Fruit fly (Drosophila melanogaster) whole organism, embryonic: ENCODE data around the gene Dh31.
A peak's percentile ranks its signal among the peaks of the same experiment; 100 is the strongest.

ENCODE experiments used
- CG10366 ChIP-seq: fragments of 200-800 bp; sonication (Bioruptor generic); IDR thresholded peaks from 2 replicates; pipeline ENCODE4 v1.3.6; 2022; ENCODE audit warnings: missing biosample characterization, missing genetic modification characterization
- CG10543 ChIP-seq: fragments of 200-800 bp; sonication (Bioruptor generic); optimal IDR thresholded peaks from 3 replicates; lab custom pipeline; 2017; ENCODE audit warnings: missing biosample characterization, mild to moderate bottlenecking, missing genetic modification characterization, moderate library complexity
- CG11398 ChIP-seq: fragments of 200-800 bp; sonication (Bioruptor generic); optimal IDR thresholded peaks from 2 replicates; lab custom pipeline; 2016; ENCODE audit warnings: missing biosample characterization, missing genetic modification characterization
- CG12155 ChIP-seq: fragments of 200-800 bp; sonication (Bioruptor generic); optimal IDR thresholded peaks from 3 replicates; lab custom pipeline; 2016; ENCODE audit warnings: missing biosample characterization, missing genetic modification characterization
- CG15011 ChIP-seq: fragments of 200-800 bp; sonication (Bioruptor generic); optimal IDR thresholded peaks from 3 replicates; lab custom pipeline; 2018; ENCODE audit warnings: missing biosample characterization, mild to moderate bottlenecking, missing genetic modification characterization
- CG16779 ChIP-seq: fragments of 200-800 bp; sonication (Bioruptor generic); IDR thresholded peaks from 2 replicates; pipeline ENCODE4 v1.3.6; 2022; ENCODE audit warnings: missing biosample characterization, missing genetic modification characterization
- CG16813 ChIP-seq: fragments of 200-800 bp; sonication (Bioruptor generic); IDR thresholded peaks from 3 replicates; pipeline ENCODE4 v1.3.6; 2022; ENCODE audit warnings: missing biosample characterization, missing genetic modification characterization; ENCODE audit not compliant: partially characterized antibody
- CG17186 ChIP-seq: fragments of 200-800 bp; sonication (Bioruptor generic); optimal IDR thresholded peaks from 3 replicates; lab custom pipeline; 2017; ENCODE audit warnings: missing biosample characterization, missing genetic modification reagents, missing genetic modification characterization
- CG17802 ChIP-seq: fragments of 200-800 bp; sonication (Bioruptor generic); optimal IDR thresholded peaks from 2 replicates; lab custom pipeline; 2018; ENCODE audit warnings: missing biosample characterization, mild to moderate bottlenecking, missing genetic modification characterization, moderate library complexity
- CG18476 ChIP-seq: fragments of 200-800 bp; sonication (Bioruptor generic); optimal IDR thresholded peaks from 2 replicates; lab custom pipeline; 2016; ENCODE audit warnings: missing biosample characterization, mild to moderate bottlenecking, missing genetic modification characterization
- CG2116 ChIP-seq: fragments of 200-800 bp; sonication (Bioruptor generic); optimal IDR thresholded peaks from 3 replicates; lab custom pipeline; 2018; ENCODE audit warnings: missing biosample characterization, mild to moderate bottlenecking, missing genetic modification characterization
- CG43689 ChIP-seq: fragments of 200-800 bp; sonication (Bioruptor generic); IDR thresholded peaks from 2 replicates; pipeline ENCODE4 v1.3.6; 2022; ENCODE audit warnings: missing biosample characterization, missing genetic modification characterization
- CG4707 ChIP-seq: fragments of 200-800 bp; sonication (Bioruptor generic); optimal IDR thresholded peaks from 2 replicates; lab custom pipeline; 2018; ENCODE audit warnings: missing biosample characterization, mild to moderate bottlenecking, missing genetic modification characterization, moderate library complexity
- CG8281 ChIP-seq: fragments of 200-800 bp; sonication (Bioruptor generic); optimal IDR thresholded peaks from 2 replicates; lab custom pipeline; 2018; ENCODE audit warnings: missing biosample characterization, mild to moderate bottlenecking, missing genetic modification characterization, moderate library complexity
- CG8388 ChIP-seq: fragments of 200-800 bp; sonication (Bioruptor generic); optimal IDR thresholded peaks from 2 replicates; lab custom pipeline; 2019; ENCODE audit warnings: missing biosample characterization, mild to moderate bottlenecking, missing genetic modification characterization, moderate library complexity
- CG8765 ChIP-seq: fragments of 200-800 bp; sonication (Bioruptor generic); IDR thresholded peaks from 2 replicates; pipeline ENCODE4 v1.3.6; 2022; ENCODE audit warnings: missing biosample characterization, missing genetic modification characterization
- Chrac-16 ChIP-seq: fragments of 200-800 bp; sonication (Bioruptor generic); optimal IDR thresholded peaks from 3 replicates; lab custom pipeline; 2016; ENCODE audit warnings: missing biosample characterization, missing genetic modification characterization
- Gsc ChIP-seq: fragments of 200-800 bp; sonication (Bioruptor generic); IDR thresholded peaks from 2 replicates; pipeline ENCODE4 v1.3.6; 2022; ENCODE audit warnings: missing biosample characterization, missing genetic modification characterization
- H2.0 ChIP-seq: fragments of 200-800 bp; sonication (Bioruptor generic); IDR thresholded peaks from 2 replicates; pipeline ENCODE4 v1.3.6; 2022; ENCODE audit warnings: missing biosample characterization, missing genetic modification characterization
- HLH3B ChIP-seq: fragments of 200-800 bp; sonication (Bioruptor generic); IDR thresholded peaks from 2 replicates; pipeline ENCODE4 v1.3.6; 2022; ENCODE audit warnings: missing biosample characterization, missing genetic modification characterization
- Myb ChIP-seq: fragments of 200-800 bp; sonication (Bioruptor generic); optimal IDR thresholded peaks from 2 replicates; lab custom pipeline; 2016; ENCODE audit warnings: missing biosample characterization, missing genetic modification characterization
- NC2α ChIP-seq: fragments of 200-800 bp; sonication (Bioruptor generic); optimal IDR thresholded peaks from 2 replicates; lab custom pipeline; 2016; ENCODE audit warnings: missing biosample characterization, missing genetic modification characterization
- Opbp ChIP-seq: fragments of 200-800 bp; sonication (Bioruptor generic); IDR thresholded peaks from 3 replicates; pipeline ENCODE4 v1.3.6; 2022; ENCODE audit warnings: missing biosample characterization, missing genetic modification characterization; ENCODE audit not compliant: partially characterized antibody
- Optix ChIP-seq: fragments of 200-800 bp; sonication (Bioruptor generic); IDR thresholded peaks from 3 replicates; pipeline ENCODE4 v1.3.6; 2022; ENCODE audit warnings: missing biosample characterization, missing genetic modification characterization
- Scr ChIP-seq: fragments of 200-800 bp; sonication (Bioruptor generic); IDR thresholded peaks from 2 replicates; pipeline ENCODE4 v1.3.6; 2022; ENCODE audit warnings: missing biosample characterization, missing genetic modification characterization; ENCODE audit not compliant: partially characterized antibody
- Spps ChIP-seq: fragments of 200-800 bp; sonication (Bioruptor generic); optimal IDR thresholded peaks from 2 replicates; lab custom pipeline; 2018; ENCODE audit warnings: missing biosample characterization, mild to moderate bottlenecking, missing genetic modification characterization
- ac ChIP-seq: fragments of 200-800 bp; sonication (Bioruptor generic); optimal IDR thresholded peaks from 3 replicates; lab custom pipeline; 2017; ENCODE audit warnings: missing biosample characterization, mild to moderate bottlenecking, missing genetic modification characterization
- bowl ChIP-seq: fragments of 200-800 bp; sonication (Bioruptor generic); IDR thresholded peaks from 2 replicates; pipeline ENCODE4 v1.3.6; 2022; ENCODE audit warnings: missing biosample characterization, missing genetic modification characterization
- btn ChIP-seq: fragments of 200-800 bp; sonication (Bioruptor generic); optimal IDR thresholded peaks from 2 replicates; lab custom pipeline; 2016; ENCODE audit warnings: missing biosample characterization, missing genetic modification characterization
- ci ChIP-seq: fragments of 200-800 bp; sonication (Bioruptor generic); IDR thresholded peaks from 3 replicates; pipeline ENCODE4 v1.3.6; 2022; ENCODE audit warnings: missing biosample characterization, missing genetic modification characterization
- ems ChIP-seq: fragments of 200-800 bp; sonication (Bioruptor generic); optimal IDR thresholded peaks from 3 replicates; lab custom pipeline; 2016; ENCODE audit warnings: missing biosample characterization, missing genetic modification characterization
- fd102C ChIP-seq: fragments of 200-800 bp; sonication (Bioruptor generic); optimal IDR thresholded peaks from 2 replicates; lab custom pipeline; 2018; ENCODE audit warnings: missing biosample characterization, mild to moderate bottlenecking, missing genetic modification characterization, moderate library complexity
- gem ChIP-seq: fragments of 200-800 bp; sonication (Bioruptor generic); optimal IDR thresholded peaks from 2 replicates; lab custom pipeline; 2019; ENCODE audit warnings: missing biosample characterization, mild to moderate bottlenecking, missing genetic modification characterization, moderate library complexity
- grau ChIP-seq: fragments of 200-800 bp; optimal IDR thresholded peaks from 3 replicates; lab custom pipeline; 2019; ENCODE audit warnings: missing biosample characterization, mild to moderate bottlenecking, missing genetic modification characterization, moderate library complexity
- hkb ChIP-seq, 2 experiments: fragments of 200-800 bp in 1 of 2; fragments of >200 bp in 1 of 2; sonication (Bioruptor generic) in 1 of 2; IDR thresholded peaks in 1 of 2; optimal IDR thresholded peaks in 1 of 2; 2 replicates each; pipeline versions ENCODE4 v1.3.6 to Lab custom; 2017 to 2022; ENCODE audit warnings: missing biosample characterization in 1 of 2, missing genetic modification characterization in 1 of 2
- inv ChIP-seq: fragments of 200-800 bp; sonication (Bioruptor generic); IDR thresholded peaks from 2 replicates; pipeline ENCODE4 v1.3.6; 2022; ENCODE audit warnings: missing biosample characterization, missing genetic modification characterization; ENCODE audit not compliant: partially characterized antibody
- jing ChIP-seq: fragments of 200-800 bp; sonication (Bioruptor generic); optimal IDR thresholded peaks from 2 replicates; lab custom pipeline; 2018; ENCODE audit warnings: missing biosample characterization, mild to moderate bottlenecking, missing genetic modification characterization
- lab ChIP-seq: fragments of 200-800 bp; sonication (Bioruptor generic); optimal IDR thresholded peaks from 3 replicates; lab custom pipeline; 2017; ENCODE audit warnings: missing biosample characterization, missing genetic modification characterization, mild to moderate bottlenecking, moderate library complexity, missing genetic modification reagents
- mam ChIP-seq: fragments of 200-800 bp; sonication (Bioruptor generic); optimal IDR thresholded peaks from 3 replicates; lab custom pipeline; 2016; ENCODE audit warnings: missing biosample characterization, missing genetic modification characterization
- mld ChIP-seq: fragments of 200-800 bp; sonication (Bioruptor generic); IDR thresholded peaks from 3 replicates; pipeline ENCODE4 v1.3.6; 2022; ENCODE audit warnings: missing biosample characterization, missing genetic modification characterization; ENCODE audit not compliant: partially characterized antibody
- odd ChIP-seq: fragments of 200-800 bp; sonication (Bioruptor generic); optimal IDR thresholded peaks from 2 replicates; lab custom pipeline; 2017; ENCODE audit warnings: missing biosample characterization, mild to moderate bottlenecking, missing genetic modification characterization
- p53 ChIP-seq: fragments of 200-800 bp; sonication (Bioruptor generic); optimal IDR thresholded peaks from 2 replicates; lab custom pipeline; 2016; ENCODE audit warnings: missing biosample characterization, missing genetic modification characterization
- phol ChIP-seq: fragments of 200-800 bp; sonication (Bioruptor generic); optimal IDR thresholded peaks from 3 replicates; lab custom pipeline; 2018; ENCODE audit warnings: missing biosample characterization, mild to moderate bottlenecking, missing genetic modification characterization, moderate library complexity
- row ChIP-seq: fragments of 200-800 bp; sonication (Bioruptor generic); IDR thresholded peaks from 3 replicates; pipeline ENCODE4 v1.3.6; 2022; ENCODE audit warnings: missing biosample characterization, missing genetic modification characterization
- sqz ChIP-seq: fragments of 200-800 bp; sonication (Bioruptor generic); optimal IDR thresholded peaks from 3 replicates; lab custom pipeline; 2018; ENCODE audit warnings: missing biosample characterization, mild to moderate bottlenecking, missing genetic modification characterization
- stwl ChIP-seq: fragments of 200-800 bp; sonication (Bioruptor generic); optimal IDR thresholded peaks from 3 replicates; lab custom pipeline; 2018; ENCODE audit warnings: missing biosample characterization, mild to moderate bottlenecking, missing genetic modification characterization, moderate library complexity
- tx ChIP-seq: fragments of 200-800 bp; sonication (Bioruptor generic); optimal IDR thresholded peaks from 2 replicates; lab custom pipeline; 2016; ENCODE audit warnings: missing biosample characterization, missing genetic modification characterization
- wek ChIP-seq: fragments of 200-800 bp; sonication (Bioruptor generic); optimal IDR thresholded peaks from 3 replicates; lab custom pipeline; 2018; ENCODE audit warnings: missing biosample characterization, mild to moderate bottlenecking, missing genetic modification characterization, moderate library complexity
- z ChIP-seq: fragments of 200-800 bp; sonication (Bioruptor generic); IDR thresholded peaks from 3 replicates; pipeline ENCODE4 v1.3.6; 2022; ENCODE audit warnings: missing biosample characterization, missing genetic modification characterization

Gene Dh31

DNA sequence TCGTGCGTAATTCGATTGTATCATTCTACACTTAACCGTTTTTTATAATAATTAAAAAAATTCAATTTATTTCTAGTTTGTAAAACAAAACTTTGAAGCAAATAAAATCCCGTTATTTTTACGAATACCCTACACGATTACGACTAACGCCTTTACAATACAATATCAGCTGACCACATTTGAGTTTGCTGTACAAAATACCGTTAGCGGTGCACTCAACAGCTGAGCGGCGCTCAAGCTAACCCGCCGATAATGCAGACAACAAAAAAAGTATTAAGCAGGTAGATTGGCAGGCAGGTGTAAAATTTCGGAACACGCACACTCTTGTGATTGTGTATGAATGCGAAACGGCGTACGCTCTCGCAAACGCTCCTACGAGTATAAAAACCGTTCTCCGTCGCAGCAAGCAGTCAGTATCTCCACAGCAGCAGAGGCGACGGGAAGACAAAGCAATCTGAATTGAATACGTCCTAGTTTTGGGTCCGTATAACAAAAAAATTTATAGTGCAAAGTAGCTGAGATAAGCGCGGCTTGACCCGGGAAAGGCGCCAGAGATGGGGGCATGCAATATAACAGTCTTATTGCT lies 15.2 kb upstream of the Dh31 start, which contains the start of gene Acer (continued):
- TF ChIP-seq CG8388 (GFP tag; lab: Kevin White, UChicago): no peak
- 0 out of 3 replicates have a peak, but pooled peaks have one; percentile 57 for TF ChIP-seq ci (GFP tag; lab: Robert Waterston, UW)
- TF ChIP-seq CG15011: no peak
- TF ChIP-seq CG43689 (GFP tag; lab: Robert Waterston, UW): no peak
- TF ChIP-seq fd102C (GFP tag; lab: Kevin White, UChicago): no peak
- TF ChIP-seq CG12155 (GFP tag; lab: Kevin White, UChicago): no peak
- TF ChIP-seq Spps (tag; lab: Kevin White, UChicago): no peak
- no peak for TF ChIP-seq Chrac-16
- TF ChIP-seq mld (GFP tag; lab: Robert Waterston, UW): no peak
- no peak for TF ChIP-seq mam (GFP tag; lab: Kevin White, UChicago)
- no peak for TF ChIP-seq bowl (GFP tag; lab: Robert Waterston, UW)
- TF ChIP-seq CG2116 (GFP tag; lab: Kevin White, UChicago): peak; percentile 39
- TF ChIP-seq CG8765: no peak
- no peak for TF ChIP-seq gem (tag; lab: Kevin White, UChicago)
- no peak for TF ChIP-seq inv (GFP tag; lab: Robert Waterston, UW)
- no peak for TF ChIP-seq ems
- no peak for TF ChIP-seq CG16779 (GFP tag; lab: Robert Waterston, UW)
- peak; percentile 42; the same call in 2 of the 3 replicates for TF ChIP-seq Opbp (GFP tag; lab: Robert Waterston, UW)
- TF ChIP-seq H2.0 (GFP tag; lab: Robert Waterston, UW): 0 out of 2 replicates have a peak, but pooled peaks have one; percentile 17
- TF ChIP-seq ac: peak; percentile 78
- peak; percentile 24 for TF ChIP-seq p53
- TF ChIP-seq CG10366 (GFP tag; lab: Robert Waterston, UW): no peak
- no peak for TF ChIP-seq CG4707 (GFP tag; lab: Kevin White, UChicago)
- no peak for TF ChIP-seq CG18476 (GFP tag; lab: Kevin White, UChicago)
- no peak for TF ChIP-seq lab (GFP tag; lab: Kevin White, UChicago)
- peak; percentile 37 for TF ChIP-seq phol (tag; lab: Kevin White, UChicago)
- TF ChIP-seq CG10543 (GFP tag; lab: Kevin White, UChicago): peak; percentile 59
- peak; percentile 51 for TF ChIP-seq sqz (GFP tag; lab: Kevin White, UChicago)
- TF ChIP-seq CG8281: no peak
- peak; percentile 37 for TF ChIP-seq Myb (GFP tag; lab: Kevin White, UChicago)
- TF ChIP-seq Gsc: no peak
- TF ChIP-seq CG16813 (GFP tag; lab: Robert Waterston, UW): no peak
- TF ChIP-seq HLH3B (GFP tag; lab: Robert Waterston, UW): peak; percentile 27; the same call in 1 of the 2 replicates
- no peak for TF ChIP-seq CG17186
- TF ChIP-seq jing (GFP tag; lab: Kevin White, UChicago): no peak
- no peak for TF ChIP-seq grau (tag; lab: Kevin White, UChicago)
- TF ChIP-seq NC2α (GFP tag; lab: Kevin White, UChicago): no peak
- no peak for TF ChIP-seq tx (GFP tag; lab: Kevin White, UChicago)
- TF ChIP-seq Scr: peak; percentile 35; the same call in 1 of the 2 replicates
- no peak for TF ChIP-seq CG17802 (tag; lab: Kevin White, UChicago)
- no peak for TF ChIP-seq CG11398 (GFP tag; lab: Kevin White, UChicago)
- TF ChIP-seq stwl (tag; lab: Kevin White, UChicago): peak; percentile 54
- peak; percentile 34; the same call in 1 of the 3 replicates for TF ChIP-seq row
- TF ChIP-seq hkb (optimal IDR thresholded peaks at IDR 0.05; lab: Kevin White, UChicago): no peak
- 0 out of 2 replicates have a peak, but pooled peaks have one; percentile 13 for TF ChIP-seq hkb (GFP tag; IDR thresholded peaks at IDR 0.05; lab: Robert Waterston, UW)
- no peak for TF ChIP-seq odd
- TF ChIP-seq btn: no peak
- TF ChIP-seq wek: peak; percentile 95
- 0 out of 3 replicates have a peak, but pooled peaks have one; percentile 23 for TF ChIP-seq z (GFP tag; lab: Robert Waterston, UW)
- TF ChIP-seq Optix (GFP tag; lab: Robert Waterston, UW): no peak
